Worm (Caenorhabditis elegans): Measurements from ENCODE around the gene hda-10.

hda-10 gene

DNA sequence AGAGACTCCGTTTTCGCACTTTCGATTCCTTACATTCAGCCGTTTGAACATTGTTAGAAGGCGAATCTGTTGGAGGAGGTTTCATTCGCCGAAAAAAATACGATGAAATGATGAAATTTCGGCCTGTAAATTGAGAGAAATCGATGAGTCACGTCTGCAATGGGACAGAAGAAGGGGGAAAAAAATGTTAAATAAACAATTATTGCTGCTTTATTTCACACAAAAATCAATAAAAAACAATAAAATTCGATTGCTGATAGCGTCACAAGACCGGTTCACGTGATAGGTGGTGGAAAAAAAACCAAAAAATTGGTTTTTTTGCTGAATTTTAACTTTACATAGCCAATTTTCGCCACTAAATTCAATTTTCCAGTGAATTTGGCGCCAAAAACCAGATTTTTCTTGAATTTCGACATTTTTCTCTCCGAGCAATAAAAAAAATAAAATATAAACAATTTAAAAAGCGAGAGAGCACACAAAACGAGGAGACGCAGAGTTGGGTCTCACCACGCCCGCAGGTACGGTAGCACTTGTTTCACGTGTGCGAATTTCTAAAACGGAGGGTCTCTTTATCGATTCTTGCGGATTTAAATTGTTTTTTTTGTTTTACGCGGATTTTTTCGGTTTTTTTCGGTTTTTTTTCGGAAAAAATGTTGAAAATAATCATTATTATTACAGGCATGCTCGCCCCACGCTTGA lies 10.2 kb upstream of the hda-10 start, which contains the start of the genes cup-14 and ndub-8 (continued):
- peak; percentile 76 for TF ChIP-seq ztf-28 (GFP tag; IDR thresholded peaks at IDR 0.05)
- peak; percentile 78 for TF ChIP-seq nfyb-1 (GFP tag; IDR thresholded peaks at IDR 0.05)
- TF ChIP-seq lin-26 (GFP tag; IDR thresholded peaks at IDR 0.05): no peak
- TF ChIP-seq rcor-1 (GFP tag; IDR thresholded peaks at IDR 0.05): peak; percentile 89
- TF ChIP-seq ztf-6 (GFP tag; IDR thresholded peaks at IDR 0.05): no peak
- TF ChIP-seq ceh-58 (GFP tag; IDR thresholded peaks at IDR 0.05): no peak
- TF ChIP-seq ZK185.1 (tag; optimal IDR thresholded peaks at IDR 0.05; ENCODE audit: poor library complexity, severe bottlenecking): no peak
- no peak for TF ChIP-seq C06A6.2 (GFP tag; conservative IDR thresholded peaks at IDR 0.05)
- TF ChIP-seq let-526 (GFP tag; IDR thresholded peaks at IDR 0.05): no peak
- TF ChIP-seq F10E7.11 (tag; optimal IDR thresholded peaks at IDR 0.05): no peak
- no peak for TF ChIP-seq sptf-2 (GFP tag; optimal IDR thresholded peaks at IDR 0.05)
- peak; percentile 99 for TF ChIP-seq lsl-1 (GFP tag; optimal IDR thresholded peaks at IDR 0.05)
- TF ChIP-seq repo-1 (tag; optimal IDR thresholded peaks at IDR 0.05): peak; percentile 21
- no peak for TF ChIP-seq ceh-79 (tag; optimal IDR thresholded peaks at IDR 0.05)
- peak; percentile 84 for TF ChIP-seq athp-1 (tag; optimal IDR thresholded peaks at IDR 0.05)
- TF ChIP-seq ztf-18 (tag; optimal IDR thresholded peaks at IDR 0.05): peak; percentile 19
- peak; percentile 73 for TF ChIP-seq dpl-1 (GFP tag; optimal IDR thresholded peaks at IDR 0.05)
- TF ChIP-seq nhr-179 (tag; optimal IDR thresholded peaks at IDR 0.05): no peak
- peak; percentile 45 for TF ChIP-seq ceh-100 (GFP tag; IDR thresholded peaks at IDR 0.05)
- TF ChIP-seq attf-5 (GFP tag; optimal IDR thresholded peaks at IDR 0.05): peak; percentile 63
- TF ChIP-seq F57C9.4 (tag; optimal IDR thresholded peaks at IDR 0.05): no peak
- TF ChIP-seq him-1 (tag; optimal IDR thresholded peaks at IDR 0.05): peak; percentile 6
- 0 out of 2 replicates have a peak, but pooled peaks have one; percentile 23 for TF ChIP-seq aptf-2 (GFP tag; conservative IDR thresholded peaks at IDR 0.05)
- TF ChIP-seq snpc-1.1 (tag; optimal IDR thresholded peaks at IDR 0.05; ENCODE audit: insufficient read depth): peak; percentile 78
- no peak for TF ChIP-seq aptf-3 (GFP tag; IDR thresholded peaks at IDR 0.05)
- peak; percentile 73 for TF ChIP-seq unc-130 (GFP tag; optimal IDR thresholded peaks at IDR 0.05)
- no peak for TF ChIP-seq mel-28 (tag; optimal IDR thresholded peaks at IDR 0.05; ENCODE audit: borderline replicate concordance)
- no peak for TF ChIP-seq somi-1 (GFP tag; optimal IDR thresholded peaks at IDR 0.05)
- no peak for TF ChIP-seq cebp-1 (GFP tag; IDR thresholded peaks at IDR 0.05)
- peak; percentile 83 for TF ChIP-seq cebp-1 (tag; optimal IDR thresholded peaks at IDR 0.05)
- peak; percentile 88 for TF ChIP-seq ekl-4 (GFP tag; IDR thresholded peaks at IDR 0.05)
- no peak for TF ChIP-seq hrde-1 (tag; optimal IDR thresholded peaks at IDR 0.05; ENCODE audit: borderline replicate concordance)
- TF ChIP-seq F39B2.1 (GFP tag; IDR thresholded peaks at IDR 0.05): no peak
- peak; percentile 71 for TF ChIP-seq B0336.3 (GFP tag; IDR thresholded peaks at IDR 0.05)
- no peak for TF ChIP-seq dpff-1 (tag; optimal IDR thresholded peaks at IDR 0.05)
- TF ChIP-seq fkh-3 (tag; optimal IDR thresholded peaks at IDR 0.05): no peak
- no peak for TF ChIP-seq rec-8 (tag; optimal IDR thresholded peaks at IDR 0.05)
- no peak for TF ChIP-seq nhr-90 (tag; optimal IDR thresholded peaks at IDR 0.05)

DNA sequence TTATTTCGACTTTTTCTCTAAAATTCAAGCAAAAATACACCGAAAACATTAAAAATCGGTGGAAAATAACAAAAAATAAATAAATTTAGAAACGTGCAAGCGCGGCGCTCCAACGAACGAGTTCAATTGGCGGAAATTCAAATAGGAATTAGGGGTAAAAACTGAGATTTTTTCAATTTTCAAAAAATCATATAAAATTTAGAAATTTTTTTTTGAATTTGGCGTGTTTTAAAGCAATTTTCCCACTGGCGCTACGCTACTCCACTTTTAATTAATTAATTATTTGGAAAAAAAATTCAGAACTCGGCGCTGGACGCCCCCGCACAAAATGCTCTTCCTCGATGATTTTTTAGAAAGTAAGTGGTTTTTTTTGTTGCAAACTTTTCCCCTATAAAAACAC lies 6.8 kb upstream of the hda-10 start, which contains the start of gene ing-3:
Gene ing-3, plus strand, starts transcription at position 301 of the 400 bp plus-strand sequence.
- TF ChIP-seq F55B11.4 (tag; optimal IDR thresholded peaks at IDR 0.05; ENCODE audit: borderline replicate concordance, insufficient read depth) (no peak), rpc-1 (optimal IDR thresholded peaks at IDR 0.05) (no peak), rpc-1 (tag; optimal IDR thresholded peaks at IDR 0.05) (no peak), somi-1 (GFP tag; optimal IDR thresholded peaks at IDR 0.05) (no peak), aptf-3 (GFP tag; IDR thresholded peaks at IDR 0.05) (no peak), tlf-1 (GFP tag; optimal IDR thresholded peaks at IDR 0.05) (no peak), F22D6.2 (tag; optimal IDR thresholded peaks at IDR 0.05) (no peak), ceh-58 (GFP tag; IDR thresholded peaks at IDR 0.05) (no peak), ama-1 (optimal IDR thresholded peaks at IDR 0.05) (no peak), ama-1 (GFP tag; optimal IDR thresholded peaks at IDR 0.05) (no peak), pbrm-1 (GFP tag; IDR thresholded peaks at IDR 0.05) (no peak), B0019.2 (GFP tag; conservative IDR thresholded peaks at IDR 0.05) (no peak)
